Worm (Caenorhabditis elegans) whole organism, early embryonic: ENCODE measurements around the gene sun-1.

Experiments
- ama-1 ChIP-seq: fragments of 150-350 bp; optimal IDR thresholded peaks from 2 replicates; lab custom pipeline; 2014
- hmg-4 ChIP-seq: fragments of 200-800 bp; sonication (Bioruptor generic); optimal IDR thresholded peaks from 2 replicates; lab custom pipeline; 2018; ENCODE audit warnings: mild to moderate bottlenecking, missing genetic modification characterization, missing compliant biosample characterization
- scrt-1 ChIP-seq: fragments of 200-800 bp; sonication (Bioruptor generic); IDR thresholded peaks from 2 replicates; pipeline ENCODE4 v1.3.6; 2022; ENCODE audit warnings: missing genetic modification characterization, missing compliant biosample characterization

ce11 chrV:13176814-13177213 lies 16.5 kb downstream of the sun-1 start:
- no peak for TF ChIP-seq hmg-4 (GFP tag; lab: Kevin White, UChicago)
- no peak for TF ChIP-seq scrt-1 (GFP tag; lab: Robert Waterston, UW)
- TF ChIP-seq ama-1 (lab: Kevin White, UChicago): no peak
